Worm (Caenorhabditis elegans): ENCODE measurements around the gene nhl-3.

The nhl-3 gene

ce11 chrII:602969-603368, 1.0 kb upstream of the nhl-3 start:
- TF ChIP-seq unc-30 (tag; optimal IDR thresholded peaks at IDR 0.05) (no peak), ceh-82 (tag; optimal IDR thresholded peaks at IDR 0.05) (peak in 1 of 3 experiments; percentile 56), irx-1 (tag; optimal IDR thresholded peaks at IDR 0.05) (peak; percentile 45), nhr-84 (tag; optimal IDR thresholded peaks at IDR 0.05) (no peak), ets-5 (GFP tag; IDR thresholded peaks at IDR 0.05) (no peak), elt-2 (tag; optimal IDR thresholded peaks at IDR 0.05) (no peak), fos-1 (tag; optimal IDR thresholded peaks at IDR 0.05) (no peak), nhr-47 (tag; optimal IDR thresholded peaks at IDR 0.05) (peak; percentile 40), nhr-11 (tag; optimal IDR thresholded peaks at IDR 0.05) (peak; percentile 26), ces-1 (GFP tag; optimal IDR thresholded peaks at IDR 0.05) (no peak), alr-1 (tag; optimal IDR thresholded peaks at IDR 0.05; ENCODE audit: borderline replicate concordance) (no peak), mep-1 (tag; optimal IDR thresholded peaks at IDR 0.05) (peak; percentile 87), efl-1 (optimal IDR thresholded peaks at IDR 0.05) (peak; percentile 61 to 68), efl-1 (GFP tag; optimal IDR thresholded peaks at IDR 0.05 in 1 of 2) (peak; percentile 53 to 81), sox-4 (tag; optimal IDR thresholded peaks at IDR 0.05) (no peak), mdl-1 (tag; optimal IDR thresholded peaks at IDR 0.05) (peak in 1 of 2 experiments; percentile 81), ztf-4 (tag; optimal IDR thresholded peaks at IDR 0.05) (peak; percentile 40), nhr-85 (tag) (peak; percentile 83), nhr-12 (tag; optimal IDR thresholded peaks at IDR 0.05) (no peak), C16A3.4 (tag; optimal IDR thresholded peaks at IDR 0.05) (peak; percentile 42), ztf-11 (tag; optimal IDR thresholded peaks at IDR 0.05) (peak in 1 of 2 experiments; percentile 4), lir-3 (tag; optimal IDR thresholded peaks at IDR 0.05; ENCODE audit: poor library complexity) (peak; percentile 8), grh-1 (GFP tag; IDR thresholded peaks at IDR 0.05) (peak; percentile 47; the same call in 1 of the 2 replicates), lin-13 (GFP tag; optimal IDR thresholded peaks at IDR 0.05) (peak; percentile 73), C34B4.2 (tag; optimal IDR thresholded peaks at IDR 0.05) (no peak), mef-2 (tag; optimal IDR thresholded peaks at IDR 0.05) (no peak), F16B12.6 (tag; optimal IDR thresholded peaks at IDR 0.05) (no peak), lin-35 (GFP tag; optimal IDR thresholded peaks at IDR 0.05) (peak; percentile 48 to 63), swsn-7 (tag; optimal IDR thresholded peaks at IDR 0.05) (peak; percentile 62), snpc-4 (tag; optimal IDR thresholded peaks at IDR 0.05) (peak; percentile 64), dpl-1 (GFP tag; optimal IDR thresholded peaks at IDR 0.05) (peak; percentile 34 to 57 (median 49)), dsc-1 (tag; optimal IDR thresholded peaks at IDR 0.05) (peak; percentile 21), nhr-76 (tag; optimal IDR thresholded peaks at IDR 0.05) (no peak), blmp-1 (tag; optimal IDR thresholded peaks at IDR 0.05) (peak; percentile 70), C04F5.9 (tag; optimal IDR thresholded peaks at IDR 0.05) (no peak), sptf-1 (tag; optimal IDR thresholded peaks at IDR 0.05) (no peak), lin-39 (tag; optimal IDR thresholded peaks at IDR 0.05) (peak; percentile 88), hlh-4 (tag; optimal IDR thresholded peaks at IDR 0.05) (no peak), unc-98 (GFP tag; IDR thresholded peaks at IDR 0.05) (no peak), snu-23 (GFP tag; optimal IDR thresholded peaks at IDR 0.05) (peak; percentile 82), fkh-4 (tag; optimal IDR thresholded peaks at IDR 0.05; ENCODE audit: borderline replicate concordance) (no peak), sup-37 (GFP tag; optimal IDR thresholded peaks at IDR 0.05) (no peak), fkh-8 (tag; optimal IDR thresholded peaks at IDR 0.05) (peak; percentile 27), nhr-90 (tag; optimal IDR thresholded peaks at IDR 0.05; ENCODE audit: poor library complexity) (no peak), tlp-1 (tag; optimal IDR thresholded peaks at IDR 0.05) (no peak), unc-130 (tag; optimal IDR thresholded peaks at IDR 0.05) (no peak), mab-9 (GFP tag; IDR thresholded peaks at IDR 0.05) (no peak), ceh-63 (GFP tag; optimal IDR thresholded peaks at IDR 0.05) (no peak), unc-62 (GFP tag; optimal IDR thresholded peaks at IDR 0.05) (no peak), zag-1 (tag; optimal IDR thresholded peaks at IDR 0.05) (no peak), ceh-88 (GFP tag; IDR thresholded peaks at IDR 0.05) (no peak), egl-13 (tag; optimal IDR thresholded peaks at IDR 0.05) (no peak), rnt-1 (tag; optimal IDR thresholded peaks at IDR 0.05) (peak; percentile 80), nhr-20 (tag; optimal IDR thresholded peaks at IDR 0.05) (peak; percentile 65)
